Worm (Caenorhabditis elegans) whole organism, L3 larva: ENCODE results near the gene F28F8.7.

Experiments used
- aly-2 ChIP-seq: fragments of 150-350 bp; optimal IDR thresholded peaks from 2 replicates; lab custom pipeline; 2014; ENCODE audit warnings: missing biosample characterization, missing genetic modification characterization
- ceh-28 ChIP-seq: fragments of 150-350 bp; optimal IDR thresholded peaks from 2 replicates; lab custom pipeline; 2014; ENCODE audit warnings: missing biosample characterization, missing genetic modification reagents, missing genetic modification characterization
- ceh-82 ChIP-seq: fragments of 150-350 bp; optimal IDR thresholded peaks from 2 replicates; lab custom pipeline; 2014; ENCODE audit warnings: missing biosample characterization, missing genetic modification characterization
- elt-1 ChIP-seq: fragments of 150-350 bp; optimal IDR thresholded peaks from 2 replicates; lab custom pipeline; 2014; ENCODE audit warnings: missing biosample characterization, missing genetic modification characterization
- jun-1 ChIP-seq: fragments of 150-350 bp; optimal IDR thresholded peaks from 2 replicates; lab custom pipeline; 2014; ENCODE audit warnings: missing biosample characterization, missing genetic modification reagents, missing genetic modification characterization
- mml-1 ChIP-seq: fragments of 150-350 bp; sonication (generic microtip); optimal IDR thresholded peaks from 3 replicates; lab custom pipeline; 2014; ENCODE audit warnings: missing biosample characterization, missing genetic modification characterization
- nhr-11 ChIP-seq: fragments of 150-350 bp; optimal IDR thresholded peaks from 2 replicates; lab custom pipeline; 2014; ENCODE audit warnings: missing biosample characterization, missing genetic modification characterization
- nhr-237 ChIP-seq: fragments of 150-350 bp; optimal IDR thresholded peaks from 2 replicates; lab custom pipeline; 2014; ENCODE audit warnings: missing biosample characterization, missing genetic modification characterization
- nhr-77 ChIP-seq: fragments of 150-350 bp; optimal IDR thresholded peaks from 2 replicates; lab custom pipeline; 2014; ENCODE audit warnings: missing biosample characterization, missing genetic modification characterization
- unc-62 ChIP-seq: fragments of 150-350 bp; sonication (generic microtip); optimal IDR thresholded peaks from 4 replicates; lab custom pipeline; 2014; ENCODE audit warnings: missing biosample characterization, missing genetic modification reagents, missing genetic modification characterization
- ztf-11 ChIP-seq: fragments of 150-350 bp; optimal IDR thresholded peaks from 2 replicates; lab custom pipeline; 2014; ENCODE audit warnings: missing biosample characterization, missing genetic modification characterization

- TF ChIP-seq ztf-11 (tag; lab: Kevin White, UChicago) (no peak), nhr-77 (no peak), jun-1 (tag; lab: Kevin White, UChicago) (no peak), unc-62 (GFP tag; lab: Kevin White, UChicago) (no peak), nhr-237 (tag; lab: Kevin White, UChicago) (no peak), mml-1 (tag; lab: Kevin White, UChicago) (no peak), aly-2 (tag; lab: Kevin White, UChicago) (no peak), ceh-82 (tag; lab: Kevin White, UChicago) (no peak), ceh-28 (no peak), nhr-11 (tag; lab: Kevin White, UChicago) (no peak), elt-1 (no peak)
Observed at ce11 chrV:15559047-15559446, 31.4 kb downstream of the F28F8.7 start, which contains the start of gene acr-18.
